Worm (Caenorhabditis elegans) whole organism, L3 larva: ENCODE measurements around the gene srw-122.

Experiments used
- mdl-1 ChIP-seq: fragments of 150-350 bp; optimal IDR thresholded peaks from 2 replicates; lab custom pipeline; 2014; ENCODE audit warnings: missing biosample characterization, missing genetic modification characterization
- nhr-28 ChIP-seq: fragments of 150-350 bp; optimal IDR thresholded peaks from 2 replicates; lab custom pipeline; 2014; ENCODE audit warnings: missing biosample characterization, missing genetic modification characterization

DNA sequence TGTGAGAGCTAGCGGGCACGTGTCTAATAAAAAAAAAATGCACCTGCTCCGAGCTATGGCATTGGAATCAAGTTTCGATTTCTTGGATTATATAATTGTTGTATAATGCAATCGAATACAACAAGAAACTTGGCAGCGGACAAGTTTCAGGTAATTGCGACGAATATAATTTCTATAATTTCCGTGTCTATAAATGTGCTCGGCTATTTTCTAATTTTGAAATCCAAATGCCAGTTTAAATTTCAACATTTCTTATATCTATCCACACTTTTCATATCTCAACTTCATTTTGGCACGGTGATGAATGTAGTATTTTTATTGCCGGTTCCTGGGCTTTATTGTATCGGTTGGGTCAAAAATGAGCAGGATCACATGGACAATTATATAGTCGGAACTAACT is 22.2 kb downstream of the srw-122 start, which contains the start of gene C31B8.16:
- TF ChIP-seq mdl-1 (tag; lab: Kevin White, UChicago) (no peak), nhr-28 (no peak)
